Worm (Caenorhabditis elegans): ENCODE measurements around the gene R53.4.

The R53.4 gene

ce11 chrII:10017528-10017927, 49.7 kb upstream of the R53.4 start:
- TF ChIP-seq lsy-2 (tag; optimal IDR thresholded peaks at IDR 0.05) (no peak), lin-11 (tag; optimal IDR thresholded peaks at IDR 0.05) (no peak)

ce11 chrII:10016013-10016412, 48.2 kb upstream of the R53.4 start, which contains the start of gene lec-2:
Gene lec-2 (minus strand): TSS chrII:10016183.
- TF ChIP-seq F13H6.1 (tag; optimal IDR thresholded peaks at IDR 0.05), result peak; percentile 40
- TF ChIP-seq ceh-16 (tag; optimal IDR thresholded peaks at IDR 0.05), result no peak
- peak; percentile 44 for TF ChIP-seq nhr-129 (tag; optimal IDR thresholded peaks at IDR 0.05)
- peak; percentile 36 for TF ChIP-seq sma-9 (GFP tag; optimal IDR thresholded peaks at IDR 0.05)
- TF ChIP-seq sma-9 (tag; optimal IDR thresholded peaks at IDR 0.05), result no peak
- TF ChIP-seq zag-1 (tag; optimal IDR thresholded peaks at IDR 0.05), result no peak
- TF ChIP-seq nhr-6 (tag; optimal IDR thresholded peaks at IDR 0.05), result no peak
- no peak for TF ChIP-seq mbf-1 (tag; optimal IDR thresholded peaks at IDR 0.05)
- no peak for TF ChIP-seq mab-5 (tag; optimal IDR thresholded peaks at IDR 0.05)
- peak; percentile 10 for TF ChIP-seq sma-3 (GFP tag; optimal IDR thresholded peaks at IDR 0.05)
- TF ChIP-seq lin-39 (tag; optimal IDR thresholded peaks at IDR 0.05), result no peak
- TF ChIP-seq lin-11 (tag; optimal IDR thresholded peaks at IDR 0.05), result peak; percentile 24
- no peak for TF ChIP-seq R02D3.7 (tag; optimal IDR thresholded peaks at IDR 0.05)
- peak; percentile 6 to 12 for TF ChIP-seq mdl-1 (tag; optimal IDR thresholded peaks at IDR 0.05)
- TF ChIP-seq alr-1 (tag; optimal IDR thresholded peaks at IDR 0.05), result no peak

ce11 chrII:10014384-10014783, 46.5 kb upstream of the R53.4 start:
- TF ChIP-seq nhr-12 (tag; optimal IDR thresholded peaks at IDR 0.05) (no peak), mab-5 (tag; optimal IDR thresholded peaks at IDR 0.05) (no peak), zag-1 (tag; optimal IDR thresholded peaks at IDR 0.05) (no peak), gmeb-1 (tag; optimal IDR thresholded peaks at IDR 0.05) (no peak), blmp-1 (tag; optimal IDR thresholded peaks at IDR 0.05; ENCODE audit: insufficient read depth) (no peak), ztf-1 (GFP tag; conservative IDR thresholded peaks at IDR 0.05) (no peak), F13H6.1 (tag; optimal IDR thresholded peaks at IDR 0.05) (no peak), mbf-1 (tag; optimal IDR thresholded peaks at IDR 0.05) (no peak), fos-1 (tag; optimal IDR thresholded peaks at IDR 0.05) (no peak), sma-9 (GFP tag; optimal IDR thresholded peaks at IDR 0.05) (no peak), sma-9 (tag; optimal IDR thresholded peaks at IDR 0.05) (no peak), ceh-82 (tag; optimal IDR thresholded peaks at IDR 0.05) (no peak), Y55F3AM.14 (GFP tag; optimal IDR thresholded peaks at IDR 0.05) (no peak), unc-62 (GFP tag; optimal IDR thresholded peaks at IDR 0.05) (no peak), unc-39 (tag; optimal IDR thresholded peaks at IDR 0.05) (no peak), crh-2 (tag; optimal IDR thresholded peaks at IDR 0.05) (no peak)

ce11 chrII:10012490-10012889, 44.6 kb upstream of the R53.4 start:
- TF ChIP-seq nhr-12 (tag; optimal IDR thresholded peaks at IDR 0.05) (no peak), sma-9 (GFP tag; optimal IDR thresholded peaks at IDR 0.05) (peak; percentile 42), sma-9 (tag; optimal IDR thresholded peaks at IDR 0.05) (no peak), ZK546.5 (tag; optimal IDR thresholded peaks at IDR 0.05) (no peak), mab-5 (tag; optimal IDR thresholded peaks at IDR 0.05) (no peak), elt-1 (tag; optimal IDR thresholded peaks at IDR 0.05) (no peak), mdl-1 (tag; optimal IDR thresholded peaks at IDR 0.05) (no peak), nhr-10 (tag; optimal IDR thresholded peaks at IDR 0.05) (no peak), sma-3 (GFP tag; optimal IDR thresholded peaks at IDR 0.05) (no peak), nhr-25 (tag; optimal IDR thresholded peaks at IDR 0.05) (peak; percentile 24), fos-1 (tag; optimal IDR thresholded peaks at IDR 0.05) (no peak), ceh-16 (tag; optimal IDR thresholded peaks at IDR 0.05) (no peak), peb-1 (tag; optimal IDR thresholded peaks at IDR 0.05) (no peak), F13H6.1 (tag; optimal IDR thresholded peaks at IDR 0.05) (peak; percentile 23), lin-13 (GFP tag; optimal IDR thresholded peaks at IDR 0.05) (no peak), alr-1 (tag; optimal IDR thresholded peaks at IDR 0.05) (no peak), elt-3 (tag; optimal IDR thresholded peaks at IDR 0.05) (no peak), egl-27 (tag; optimal IDR thresholded peaks at IDR 0.05) (no peak), dmd-4 (tag; optimal IDR thresholded peaks at IDR 0.05) (no peak), nhr-23 (tag; optimal IDR thresholded peaks at IDR 0.05) (no peak), sem-4 (tag; optimal IDR thresholded peaks at IDR 0.05) (no peak), ama-1 (optimal IDR thresholded peaks at IDR 0.05) (no peak), C34F6.9 (tag; optimal IDR thresholded peaks at IDR 0.05) (no peak), mbf-1 (tag; optimal IDR thresholded peaks at IDR 0.05) (no peak), ztf-1 (GFP tag; conservative IDR thresholded peaks at IDR 0.05) (no peak), unc-39 (tag; optimal IDR thresholded peaks at IDR 0.05) (no peak), zag-1 (tag; optimal IDR thresholded peaks at IDR 0.05) (no peak), ztf-11 (tag; optimal IDR thresholded peaks at IDR 0.05) (no peak), snpc-4 (tag; optimal IDR thresholded peaks at IDR 0.05) (no peak), aly-2 (tag; optimal IDR thresholded peaks at IDR 0.05) (no peak), nhr-129 (tag; optimal IDR thresholded peaks at IDR 0.05) (peak; percentile 82), Y55F3AM.14 (GFP tag; optimal IDR thresholded peaks at IDR 0.05) (no peak), unc-55 (GFP tag; optimal IDR thresholded peaks at IDR 0.05) (no peak)
